Fruit fly (Drosophila melanogaster) whole organism, embryonic: ENCODE results near the gene Hmbs.
A peak's percentile ranks its signal among the peaks of the same experiment; 100 is the strongest.

Experiments
- CG11093 ChIP-seq: fragments of 200-800 bp; sonication (Bioruptor generic); IDR thresholded peaks from 3 replicates; pipeline ENCODE4 v1.3.6; 2022; ENCODE audit warnings: missing biosample characterization, missing genetic modification characterization
- CG11398 ChIP-seq: fragments of 200-800 bp; sonication (Bioruptor generic); optimal IDR thresholded peaks from 2 replicates; lab custom pipeline; 2016; ENCODE audit warnings: missing biosample characterization, missing genetic modification characterization
- CG11696 ChIP-seq: fragments of 200-800 bp; sonication (Bioruptor generic); IDR thresholded peaks from 2 replicates; pipeline ENCODE4 v1.3.6; 2022; ENCODE audit warnings: missing biosample characterization, missing genetic modification characterization
- CG12391 ChIP-seq: fragments of 200-800 bp; sonication (Bioruptor generic); optimal IDR thresholded peaks from 3 replicates; lab custom pipeline; 2018; ENCODE audit warnings: missing biosample characterization, mild to moderate bottlenecking, missing genetic modification characterization, moderate library complexity
- CG12769 ChIP-seq: fragments of 200-800 bp; sonication (Bioruptor generic); optimal IDR thresholded peaks from 2 replicates; lab custom pipeline; 2019; ENCODE audit warnings: missing biosample characterization, mild to moderate bottlenecking, missing genetic modification characterization, moderate library complexity
- CG13123 ChIP-seq: fragments of 200-800 bp; sonication (Bioruptor generic); optimal IDR thresholded peaks from 2 replicates; lab custom pipeline; 2016; ENCODE audit warnings: missing biosample characterization, missing genetic modification characterization
- CG13424 ChIP-seq: fragments of 200-800 bp; sonication (Bioruptor generic); optimal IDR thresholded peaks from 2 replicates; lab custom pipeline; 2019; ENCODE audit warnings: missing biosample characterization, mild to moderate bottlenecking, missing genetic modification characterization, moderate library complexity
- CG14710 ChIP-seq: fragments of 200-800 bp; sonication (Bioruptor generic); optimal IDR thresholded peaks from 3 replicates; lab custom pipeline; 2019; ENCODE audit warnings: missing biosample characterization, mild to moderate bottlenecking, missing genetic modification characterization, moderate library complexity
- CG1603 ChIP-seq: fragments of 200-800 bp; sonication (Bioruptor generic); optimal IDR thresholded peaks from 2 replicates; lab custom pipeline; 2019; ENCODE audit warnings: missing biosample characterization, mild to moderate bottlenecking, missing genetic modification characterization, moderate library complexity
- CG17829 ChIP-seq: fragments of 200-800 bp; optimal IDR thresholded peaks from 2 replicates; lab custom pipeline; 2019; ENCODE audit warnings: missing biosample characterization, mild to moderate bottlenecking, missing genetic modification characterization, moderate library complexity
- CG2116 ChIP-seq: fragments of 200-800 bp; sonication (Bioruptor generic); optimal IDR thresholded peaks from 3 replicates; lab custom pipeline; 2018; ENCODE audit warnings: missing biosample characterization, mild to moderate bottlenecking, missing genetic modification characterization
- CG2129 ChIP-seq: fragments of 200-800 bp; sonication (Bioruptor generic); IDR thresholded peaks from 2 replicates; pipeline ENCODE4 v1.3.6; 2022; ENCODE audit warnings: missing biosample characterization, missing genetic modification characterization; ENCODE audit not compliant: partially characterized antibody
- CG2889 ChIP-seq: fragments of 200-800 bp; sonication (Bioruptor generic); IDR thresholded peaks from 3 replicates; pipeline ENCODE4 v1.3.6; 2022; ENCODE audit warnings: missing biosample characterization, missing genetic modification characterization
- CG3726 ChIP-seq: fragments of 200-800 bp; sonication (Bioruptor generic); IDR thresholded peaks from 3 replicates; pipeline ENCODE4, ENCODE4 v1.3.6; 2022; ENCODE audit warnings: missing biosample characterization, missing genetic modification characterization
- CG3995 ChIP-seq: fragments of 200-800 bp; sonication (Bioruptor generic); optimal IDR thresholded peaks from 3 replicates; lab custom pipeline; 2016; ENCODE audit warnings: missing biosample characterization, missing genetic modification characterization
- Camta ChIP-seq: fragments of 200-800 bp; sonication (Bioruptor generic); optimal IDR thresholded peaks from 2 replicates; lab custom pipeline; 2016; ENCODE audit warnings: missing biosample characterization, missing genetic modification characterization
- D ChIP-seq, 2 experiments: fragments of 200-800 bp in 1 of 2; fragments of >200 bp in 1 of 2; sonication (Bioruptor generic) in 1 of 2; optimal IDR thresholded peaks; 2 replicates in 1 of 2; 3 replicates in 1 of 2; lab custom pipeline; 2017; ENCODE audit warnings: mild to moderate bottlenecking in 1 of 2, missing biosample characterization in 1 of 2, missing genetic modification characterization in 1 of 2, missing genetic modification reagents in 1 of 2
- Dref ChIP-seq: fragments of 200-800 bp; sonication (Bioruptor generic); IDR thresholded peaks from 2 replicates; pipeline ENCODE4 v1.3.6; 2022; ENCODE audit warnings: missing biosample characterization, missing genetic modification characterization
- HLH4C ChIP-seq: fragments of 200-800 bp; sonication (Bioruptor generic); IDR thresholded peaks from 3 replicates; pipeline ENCODE4 v1.3.6; 2022; ENCODE audit warnings: missing biosample characterization, missing genetic modification characterization; ENCODE audit not compliant: partially characterized antibody
- Lpt ChIP-seq: fragments of >200 bp; optimal IDR thresholded peaks from 2 replicates; lab custom pipeline; 2018; ENCODE audit warnings: missing biosample characterization, missing genetic modification characterization
- Taf1 ChIP-seq: fragments of 200-800 bp; sonication (Bioruptor generic); IDR thresholded peaks from 2 replicates; pipeline ENCODE4 v1.3.6; 2022; ENCODE audit warnings: missing biosample characterization, missing genetic modification characterization
- bab2 ChIP-seq: fragments of 200-800 bp; sonication (Bioruptor generic); optimal IDR thresholded peaks from 2 replicates; lab custom pipeline; 2016; ENCODE audit warnings: missing biosample characterization, missing genetic modification characterization
- ci ChIP-seq: fragments of 200-800 bp; sonication (Bioruptor generic); IDR thresholded peaks from 3 replicates; pipeline ENCODE4 v1.3.6; 2022; ENCODE audit warnings: missing biosample characterization, missing genetic modification characterization
- dimm ChIP-seq: fragments of 200-800 bp; sonication (Bioruptor generic); IDR thresholded peaks from 2 replicates; pipeline ENCODE4 v1.3.6; 2022; ENCODE audit warnings: missing biosample characterization, missing genetic modification characterization
- dmrt99B ChIP-seq: fragments of 200-800 bp; sonication (Bioruptor generic); optimal IDR thresholded peaks from 2 replicates; lab custom pipeline; 2018; ENCODE audit warnings: missing biosample characterization, mild to moderate bottlenecking, missing genetic modification characterization, moderate library complexity
- en ChIP-seq: fragments of 200-800 bp; sonication (Bioruptor generic); optimal IDR thresholded peaks from 2 replicates; lab custom pipeline; 2016; ENCODE audit warnings: missing biosample characterization, missing genetic modification characterization
- esg ChIP-seq: fragments of 200-800 bp; sonication (Bioruptor generic); conservative IDR thresholded peaks from 2 replicates; pipeline ENCODE4 v1.3.6; 2022; ENCODE audit warnings: missing biosample characterization, missing genetic modification characterization
- fd3F ChIP-seq: fragments of 200-800 bp; sonication (Bioruptor generic); optimal IDR thresholded peaks from 2 replicates; lab custom pipeline; 2018; ENCODE audit warnings: missing biosample characterization, mild to moderate bottlenecking, missing genetic modification characterization, moderate library complexity
- fu2 ChIP-seq: fragments of 200-800 bp; sonication (Bioruptor generic); optimal IDR thresholded peaks from 2 replicates; lab custom pipeline; 2016; ENCODE audit warnings: missing biosample characterization, missing genetic modification characterization
- gcm ChIP-seq: fragments of 200-800 bp; sonication (Bioruptor generic); optimal IDR thresholded peaks from 2 replicates; lab custom pipeline; 2019; ENCODE audit warnings: missing biosample characterization, mild to moderate bottlenecking, missing genetic modification characterization, moderate library complexity
- ham ChIP-seq: fragments of 200-800 bp; sonication (Bioruptor generic); IDR thresholded peaks from 2 replicates; pipeline ENCODE4 v1.3.6; 2022; ENCODE audit warnings: missing biosample characterization, missing genetic modification characterization
- jigr1 ChIP-seq: fragments of 200-800 bp; sonication (Bioruptor generic); IDR thresholded peaks from 3 replicates; pipeline ENCODE4 v1.3.6; 2022; ENCODE audit warnings: missing biosample characterization, missing genetic modification characterization
- jing ChIP-seq: fragments of 200-800 bp; sonication (Bioruptor generic); optimal IDR thresholded peaks from 2 replicates; lab custom pipeline; 2018; ENCODE audit warnings: missing biosample characterization, mild to moderate bottlenecking, missing genetic modification characterization
- klu ChIP-seq: fragments of 200-800 bp; sonication (Bioruptor generic); IDR thresholded peaks from 2 replicates; pipeline ENCODE4 v1.3.6; 2022; ENCODE audit warnings: missing biosample characterization, missing genetic modification characterization
- rib ChIP-seq: fragments of 200-800 bp; sonication (Bioruptor generic); IDR thresholded peaks from 2 replicates; pipeline ENCODE4 v1.3.6; 2022; ENCODE audit warnings: missing biosample characterization, missing genetic modification characterization
- run ChIP-seq: fragments of 200-800 bp; sonication (Bioruptor generic); optimal IDR thresholded peaks from 3 replicates; lab custom pipeline; 2018; ENCODE audit warnings: missing biosample characterization, mild to moderate bottlenecking, missing genetic modification characterization
- sc ChIP-seq, 3 experiments: fragments of >200 bp in 2 of 3; fragments of 200-800 bp in 1 of 3; sonication (Bioruptor generic) in 1 of 3; optimal IDR thresholded peaks; 2 replicates in 2 of 3; 3 replicates in 1 of 3; lab custom pipeline; 2017; ENCODE audit warnings: mild to moderate bottlenecking in 1 of 3, missing biosample characterization in 1 of 3, missing genetic modification characterization in 1 of 3, missing genetic modification reagents in 1 of 3
- sim ChIP-seq: fragments of 200-800 bp; sonication (Bioruptor generic); IDR thresholded peaks from 2 replicates; pipeline ENCODE4 v1.3.6; 2022; ENCODE audit warnings: missing biosample characterization, missing genetic modification characterization
- slbo ChIP-seq: fragments of 200-800 bp; sonication (Bioruptor generic); IDR thresholded peaks from 2 replicates; pipeline ENCODE4 v1.3.6; 2022; ENCODE audit warnings: missing biosample characterization, missing genetic modification characterization
- sob ChIP-seq: fragments of 200-800 bp; sonication (Bioruptor generic); IDR thresholded peaks from 2 replicates; pipeline ENCODE4 v1.3.6; 2022; ENCODE audit warnings: missing biosample characterization, missing genetic modification characterization
- ssp ChIP-seq: fragments of 200-800 bp; sonication (Bioruptor generic); IDR thresholded peaks from 2 replicates; pipeline ENCODE4 v1.3.6; 2022; ENCODE audit warnings: missing biosample characterization, missing genetic modification characterization
- tap ChIP-seq: fragments of 200-800 bp; optimal IDR thresholded peaks from 3 replicates; lab custom pipeline; 2019; ENCODE audit warnings: missing biosample characterization, mild to moderate bottlenecking, missing genetic modification characterization, moderate library complexity
- ttk ChIP-seq: fragments of 200-800 bp; sonication (Bioruptor generic); IDR thresholded peaks from 2 replicates; pipeline ENCODE4 v2.1.2; 2022; ENCODE audit warnings: missing biosample characterization, missing genetic modification characterization
- unc-4 ChIP-seq: fragments of 200-800 bp; sonication (Bioruptor generic); IDR thresholded peaks from 2 replicates; pipeline ENCODE4 v1.3.6; 2022; ENCODE audit warnings: missing biosample characterization, missing genetic modification characterization; ENCODE audit not compliant: partially characterized antibody
- usp ChIP-seq: fragments of >200 bp; optimal IDR thresholded peaks from 2 replicates; lab custom pipeline; 2017; ENCODE audit warnings: missing biosample characterization, missing genetic modification characterization
- vnd ChIP-seq: fragments of 200-800 bp; sonication (Bioruptor generic); IDR thresholded peaks from 3 replicates; pipeline ENCODE4 v1.3.6; 2022; ENCODE audit warnings: missing biosample characterization, missing genetic modification characterization; ENCODE audit not compliant: partially characterized antibody
- wdn ChIP-seq: fragments of 200-800 bp; sonication (Bioruptor generic); IDR thresholded peaks from 2 replicates; pipeline ENCODE4 v1.3.6; 2022; ENCODE audit warnings: missing biosample characterization, missing genetic modification characterization
- zen ChIP-seq: fragments of 200-800 bp; sonication (Bioruptor generic); optimal IDR thresholded peaks from 3 replicates; lab custom pipeline; 2018; ENCODE audit warnings: missing biosample characterization, mild to moderate bottlenecking, missing genetic modification characterization, moderate library complexity
- zfh2 ChIP-seq: fragments of 200-800 bp; sonication (Bioruptor generic); optimal IDR thresholded peaks from 2 replicates; lab custom pipeline; 2016; ENCODE audit warnings: missing biosample characterization, missing genetic modification characterization

Gene Hmbs

dm6 chr3L:1313039-1313766, 21.5 kb upstream of the Hmbs start, which contains the start of the genes sturkopf and Herc4 (continued):
- TF ChIP-seq CG2889 (peak; percentile 47; the same call in 1 of the 3 replicates), ham (GFP tag; lab: Robert Waterston, UW) (no peak), CG11093 (GFP tag; lab: Robert Waterston, UW) (no peak), tap (peak; percentile 36), unc-4 (GFP tag; lab: Robert Waterston, UW) (no peak), zen (tag; lab: Kevin White, UChicago) (no peak), ssp (GFP tag; lab: Robert Waterston, UW) (0 out of 2 replicates have a peak, but pooled peaks have one; percentile 16), CG12769 (tag; lab: Kevin White, UChicago) (no peak), sob (GFP tag; lab: Robert Waterston, UW) (peak; percentile 54), klu (peak; percentile 71), ci (GFP tag; lab: Robert Waterston, UW) (peak; percentile 68), fd3F (GFP tag; lab: Kevin White, UChicago) (peak; percentile 41), bab2 (peak; percentile 69), CG2116 (GFP tag; lab: Kevin White, UChicago) (peak; percentile 60), CG12391 (tag; lab: Kevin White, UChicago) (peak; percentile 79), jing (GFP tag; lab: Kevin White, UChicago) (no peak), CG14710 (tag; lab: Kevin White, UChicago) (peak; percentile 76), CG13123 (GFP tag; lab: Kevin White, UChicago) (peak; percentile 43), Dref (GFP tag; lab: Robert Waterston, UW) (peak; percentile 49), CG3726 (GFP tag; lab: Robert Waterston, UW) (no peak), sim (GFP tag; lab: Robert Waterston, UW) (no peak), wdn (peak; percentile 49), CG11696 (GFP tag; lab: Robert Waterston, UW) (no peak), HLH4C (GFP tag; lab: Robert Waterston, UW) (no peak), vnd (GFP tag; lab: Robert Waterston, UW) (no peak), CG11398 (GFP tag; lab: Kevin White, UChicago) (no peak), esg (GFP tag; lab: Robert Waterston, UW) (peak; percentile 60; the same call in 1 of the 2 replicates), dmrt99B (tag; lab: Kevin White, UChicago) (no peak), CG1603 (tag; lab: Kevin White, UChicago) (no peak), rib (GFP tag; lab: Robert Waterston, UW) (peak; percentile 21; the same call in 1 of the 2 replicates), gcm (peak; percentile 60), en (GFP tag; lab: Kevin White, UChicago) (peak; percentile 83), CG17829 (tag; lab: Kevin White, UChicago) (peak; percentile 67), slbo (GFP tag; lab: Robert Waterston, UW) (peak; percentile 80), jigr1 (GFP tag; lab: Robert Waterston, UW) (peak; percentile 34; the same call in 1 of the 3 replicates), Taf1 (peak; percentile 10; the same call in 1 of the 2 replicates), sc (optimal IDR thresholded peaks at IDR 0.05; lab: Kevin White, UChicago) (no peak), sc (GFP tag; optimal IDR thresholded peaks at IDR 0.05; lab: Kevin White, UChicago) (peak; percentile 64), Lpt (GFP tag; lab: Kevin White, UChicago) (no peak), Camta (GFP tag; lab: Kevin White, UChicago) (peak; percentile 91), dimm (GFP tag; lab: Robert Waterston, UW) (no peak), zfh2 (GFP tag; lab: Kevin White, UChicago) (peak; percentile 91), CG13424 (peak; percentile 80), CG3995 (GFP tag; lab: Kevin White, UChicago) (no peak), D (optimal IDR thresholded peaks at IDR 0.05; lab: Kevin White, UChicago) (no peak), D (GFP tag; optimal IDR thresholded peaks at IDR 0.05; lab: Kevin White, UChicago) (no peak), usp (GFP tag; lab: Kevin White, UChicago) (no peak), fu2 (GFP tag; lab: Kevin White, UChicago) (peak; percentile 76), run (tag; lab: Kevin White, UChicago) (peak; percentile 36), CG2129 (GFP tag; lab: Robert Waterston, UW) (no peak), ttk (GFP tag; lab: Robert Waterston, UW) (peak; percentile 39; the same call in 1 of the 2 replicates)
